Fruit fly (Drosophila melanogaster): ENCODE measurements around the gene Pdp1.

Pdp1 gene

dm6 chr3L:7858325-7859114 lies 8.6 kb downstream of the Pdp1 start:
- TF ChIP-seq CG32264 (GFP tag; optimal IDR thresholded peaks at IDR 0.05): no peak
- TF ChIP-seq Myc (optimal IDR thresholded peaks at IDR 0.05): no peak
- no peak for TF ChIP-seq Vsx2 (GFP tag; optimal IDR thresholded peaks at IDR 0.05; ENCODE audit: partially characterized antibody)
- TF ChIP-seq dsf (GFP tag; optimal IDR thresholded peaks at IDR 0.05; ENCODE audit: borderline replicate concordance): no peak
- TF ChIP-seq h (GFP tag; optimal IDR thresholded peaks at IDR 0.05): no peak
- no peak for TF ChIP-seq tai (GFP tag; optimal IDR thresholded peaks at IDR 0.05)
- TF ChIP-seq ey (GFP tag; optimal IDR thresholded peaks at IDR 0.05): no peak

DNA sequence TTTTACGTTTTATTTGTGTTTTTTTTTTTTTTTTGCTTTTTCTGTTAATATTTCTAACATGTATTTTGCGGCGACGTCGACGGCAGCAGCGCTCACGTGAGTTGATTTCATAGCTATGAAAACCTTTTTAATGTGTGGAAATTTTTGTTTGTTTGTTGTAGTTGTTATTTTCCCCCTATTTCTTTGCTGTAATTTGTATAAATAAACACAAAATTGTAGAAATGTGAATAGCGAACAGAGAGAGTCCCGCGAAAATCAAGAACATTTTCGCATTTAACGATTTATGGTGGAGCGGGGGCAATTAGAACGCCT lies 10.6 kb downstream of the Pdp1 start:
- TF ChIP-seq Dfd (GFP tag; optimal IDR thresholded peaks at IDR 0.05): no peak
- TF ChIP-seq HLH106 (tag; optimal IDR thresholded peaks at IDR 0.05): no peak
- TF ChIP-seq dmrt93B (GFP tag; optimal IDR thresholded peaks at IDR 0.05): no peak
- no peak for TF ChIP-seq psq (GFP tag; optimal IDR thresholded peaks at IDR 0.05)
- TF ChIP-seq brk (GFP tag; optimal IDR thresholded peaks at IDR 0.05): no peak
- TF ChIP-seq Mio (GFP tag; optimal IDR thresholded peaks at IDR 0.05): no peak
- TF ChIP-seq CG9705 (GFP tag; optimal IDR thresholded peaks at IDR 0.05): no peak
- TF ChIP-seq fru (GFP tag; optimal IDR thresholded peaks at IDR 0.05): no peak

DNA sequence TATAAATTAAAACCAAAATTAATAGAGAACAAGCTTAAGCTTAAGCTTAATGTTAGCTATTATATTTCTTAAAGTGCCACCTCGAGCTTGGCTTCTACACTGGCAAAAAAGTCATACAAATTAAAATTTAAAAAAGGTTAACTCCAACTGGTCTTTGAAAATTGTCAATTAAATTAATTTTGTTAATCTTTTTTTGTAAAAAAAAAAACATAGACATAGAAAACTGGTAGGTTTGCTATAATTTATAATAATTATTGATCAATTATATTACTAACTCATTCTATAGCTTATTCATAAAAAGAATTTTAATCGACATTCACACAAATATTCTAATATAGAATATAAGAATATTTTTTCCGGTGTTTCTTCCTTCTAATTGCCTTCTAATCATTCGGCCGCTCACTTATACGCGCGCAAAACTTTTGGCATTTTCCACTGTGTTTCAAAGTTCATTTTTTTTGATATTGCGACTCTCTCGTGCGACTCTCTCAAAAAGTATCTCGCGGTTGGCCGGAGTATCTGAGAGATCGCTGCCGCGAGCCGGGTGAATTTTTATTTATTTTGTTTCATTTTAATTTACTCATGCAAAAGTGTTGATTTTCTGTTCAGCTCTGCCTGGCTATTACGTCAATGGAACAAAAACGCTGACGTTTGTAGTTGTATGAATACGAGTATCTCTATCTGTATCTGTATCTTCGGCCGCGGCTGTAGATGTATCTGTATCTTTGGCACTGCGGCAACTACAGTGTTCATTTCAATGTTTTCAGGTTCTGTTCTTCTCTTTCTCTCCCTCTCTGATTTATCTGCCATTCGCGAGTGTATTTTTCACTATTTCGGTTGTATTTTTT lies 11.2 kb downstream of the Pdp1 start:
- TF ChIP-seq dmrt93B (GFP tag; optimal IDR thresholded peaks at IDR 0.05): peak; percentile 69
- TF ChIP-seq dsf (GFP tag; optimal IDR thresholded peaks at IDR 0.05; ENCODE audit: borderline replicate concordance): no peak
- no peak for TF ChIP-seq Mio (GFP tag; optimal IDR thresholded peaks at IDR 0.05)
- TF ChIP-seq N (GFP tag; optimal IDR thresholded peaks at IDR 0.05): no peak
- TF ChIP-seq dl (GFP tag; optimal IDR thresholded peaks at IDR 0.05; ENCODE audit: insufficient read depth in 1 of 2, partially characterized antibody in 2 of 2): peak; percentile 43 to 56
- TF ChIP-seq Dfd (GFP tag; optimal IDR thresholded peaks at IDR 0.05): no peak
- TF ChIP-seq h (GFP tag; optimal IDR thresholded peaks at IDR 0.05): peak; percentile 29
- TF ChIP-seq ey (GFP tag; optimal IDR thresholded peaks at IDR 0.05): peak; percentile 39
- TF ChIP-seq pan (optimal IDR thresholded peaks at IDR 0.05): no peak
- TF ChIP-seq CG9705 (GFP tag; optimal IDR thresholded peaks at IDR 0.05): no peak
- no peak for TF ChIP-seq br (GFP tag; optimal IDR thresholded peaks at IDR 0.05)
- TF ChIP-seq psq (GFP tag; optimal IDR thresholded peaks at IDR 0.05): peak; percentile 84
- peak; percentile 82 for TF ChIP-seq OdsH (GFP tag; optimal IDR thresholded peaks at IDR 0.05)
- peak; percentile 15 for TF ChIP-seq brk (GFP tag; optimal IDR thresholded peaks at IDR 0.05)
- no peak for TF ChIP-seq Abd-B (GFP tag; optimal IDR thresholded peaks at IDR 0.05)
- TF ChIP-seq Dif (GFP tag; optimal IDR thresholded peaks at IDR 0.05; ENCODE audit: partially characterized antibody): peak; percentile 56
- TF ChIP-seq Hr78 (GFP tag; optimal IDR thresholded peaks at IDR 0.05): no peak
- TF ChIP-seq HLH106 (tag; optimal IDR thresholded peaks at IDR 0.05): peak; percentile 53
- peak; percentile 1 for TF ChIP-seq Hr83 (GFP tag; optimal IDR thresholded peaks at IDR 0.05; ENCODE audit: poor library complexity, severe bottlenecking)
- peak; percentile 83 for TF ChIP-seq CrebA (GFP tag; optimal IDR thresholded peaks at IDR 0.05; ENCODE audit: borderline replicate concordance)
- TF ChIP-seq sage (GFP tag; optimal IDR thresholded peaks at IDR 0.05): peak; percentile 31
- TF ChIP-seq foxo (GFP tag; optimal IDR thresholded peaks at IDR 0.05): peak in 1 of 2 experiments; percentile 71
- peak; percentile 32 for TF ChIP-seq fru (GFP tag; optimal IDR thresholded peaks at IDR 0.05)
- TF ChIP-seq Jra (GFP tag; optimal IDR thresholded peaks at IDR 0.05): no peak
- peak; percentile 63 for TF ChIP-seq sv (GFP tag; optimal IDR thresholded peaks at IDR 0.05)
- TF ChIP-seq GATAd (GFP tag; optimal IDR thresholded peaks at IDR 0.05): no peak
- TF ChIP-seq usp (GFP tag; optimal IDR thresholded peaks at IDR 0.05): no peak
- TF ChIP-seq lola (GFP tag; optimal IDR thresholded peaks at IDR 0.05): no peak
- no peak for TF ChIP-seq Rel (GFP tag; optimal IDR thresholded peaks at IDR 0.05)
- TF ChIP-seq Rel (tag; optimal IDR thresholded peaks at IDR 0.05): peak; percentile 13
- TF ChIP-seq CG32264 (GFP tag; optimal IDR thresholded peaks at IDR 0.05): no peak
- TF ChIP-seq woc (GFP tag; optimal IDR thresholded peaks at IDR 0.05): peak; percentile 13
- peak; percentile 24 for TF ChIP-seq Hnf4 (GFP tag; optimal IDR thresholded peaks at IDR 0.05)
- TF ChIP-seq Vsx2 (GFP tag; optimal IDR thresholded peaks at IDR 0.05; ENCODE audit: partially characterized antibody): peak; percentile 12
- peak; percentile 76 for TF ChIP-seq rgr (GFP tag; optimal IDR thresholded peaks at IDR 0.05)
- TF ChIP-seq Sp1 (GFP tag; optimal IDR thresholded peaks at IDR 0.05): peak; percentile 77

Measured in whole organism, wandering third instar larva.